Worm (Caenorhabditis elegans) whole organism, L4 larva: ENCODE measurements around the gene W10D9.1.

Experiments used
- F49E8.2 ChIP-seq: sonication (generic microtip); optimal IDR thresholded peaks from 2 replicates; lab custom pipeline; 2016; ENCODE audit warnings: missing compliant biosample characterization, mild to moderate bottlenecking, missing genetic modification characterization, borderline replicate concordance
- aha-1 ChIP-seq: fragments of 150-350 bp; peaks from one replicate; lab custom pipeline; 2014; ENCODE audit warnings: missing biosample characterization, missing genetic modification characterization
- aly-2 ChIP-seq: sonication (generic microtip); optimal IDR thresholded peaks from 2 replicates; lab custom pipeline; 2018; ENCODE audit warnings: missing biosample characterization, missing genetic modification characterization
- ama-1 ChIP-seq: fragments of 150-350 bp; optimal IDR thresholded peaks from 2 replicates; lab custom pipeline; 2014; ENCODE audit warnings: inconsistent platforms, mixed read lengths
- ceh-44 ChIP-seq: fragments of 200-800 bp; sonication (Bioruptor generic); IDR thresholded peaks from 2 replicates; pipeline ENCODE4 v1.3.6; 2022; ENCODE audit warnings: missing genetic modification reagents, missing genetic modification characterization, missing compliant biosample characterization
- egl-27 ChIP-seq: sonication (generic microtip); optimal IDR thresholded peaks from 3 replicates; lab custom pipeline; 2017; ENCODE audit warnings: missing biosample characterization, missing genetic modification reagents, missing genetic modification characterization
- fkh-10 ChIP-seq: fragments of 150-350 bp; optimal IDR thresholded peaks from 2 replicates; lab custom pipeline; 2014; ENCODE audit warnings: missing biosample characterization, missing genetic modification reagents, missing genetic modification characterization
- hmg-1.1 ChIP-seq: fragments of 200-800 bp; sonication (Bioruptor generic); IDR thresholded peaks from 2 replicates; pipeline ENCODE4 v1.3.6; 2022; ENCODE audit warnings: missing genetic modification reagents, missing genetic modification characterization, missing compliant biosample characterization
- lin-15B ChIP-seq: fragments of 150-350 bp; sonication (generic microtip); optimal IDR thresholded peaks from 3 replicates; lab custom pipeline; 2014; ENCODE audit warnings: missing biosample characterization, missing genetic modification characterization
- lin-38 ChIP-seq: fragments of 200-800 bp; sonication (Bioruptor generic); IDR thresholded peaks from 2 replicates; pipeline ENCODE4 v1.3.6; 2022; ENCODE audit warnings: missing genetic modification reagents, missing genetic modification characterization, missing compliant biosample characterization
- nhr-237 ChIP-seq: sonication (generic microtip); optimal IDR thresholded peaks from 2 replicates; lab custom pipeline; 2017; ENCODE audit warnings: missing biosample characterization, missing genetic modification characterization
- nhr-77 ChIP-seq: fragments of 150-350 bp; optimal IDR thresholded peaks from 2 replicates; lab custom pipeline; 2014; ENCODE audit warnings: missing biosample characterization, missing genetic modification characterization
- skn-1 ChIP-seq: fragments of 150-350 bp; optimal IDR thresholded peaks from 2 replicates; lab custom pipeline; 2014; ENCODE audit warnings: missing biosample characterization, missing genetic modification characterization
- snpc-4 ChIP-seq: fragments of 150-350 bp; optimal IDR thresholded peaks from 2 replicates; lab custom pipeline; 2014; ENCODE audit warnings: missing biosample characterization, missing genetic modification characterization

- TF ChIP-seq lin-38 (GFP tag; lab: Robert Waterston, UW) = no peak
- no peak for TF ChIP-seq lin-15B (tag; lab: Kevin White, UChicago)
- no peak for TF ChIP-seq nhr-77 (tag; lab: Kevin White, UChicago)
- TF ChIP-seq nhr-237 = no peak
- no peak for TF ChIP-seq ceh-44 (GFP tag; lab: Robert Waterston, UW)
- TF ChIP-seq fkh-10 (GFP tag; lab: Kevin White, UChicago) = no peak
- no peak for TF ChIP-seq F49E8.2 (tag; lab: Kevin White, UChicago)
- no peak for TF ChIP-seq aly-2 (tag; lab: Kevin White, UChicago)
- no peak for TF ChIP-seq hmg-1.1 (GFP tag; lab: Robert Waterston, UW)
- no peak for TF ChIP-seq snpc-4
- no peak for TF ChIP-seq egl-27
- TF ChIP-seq ama-1 (lab: Kevin White, UChicago) = no peak
- no peak for TF ChIP-seq skn-1 (tag; lab: Kevin White, UChicago)
- no peak for TF ChIP-seq aha-1 (tag; lab: Kevin White, UChicago)
These were observed 6.1 kb downstream of the W10D9.1 start, which contains the start of gene W10D9.3 for ce11 chrII:460835-461234.
